Worm (Caenorhabditis elegans) whole organism, mixed stage, embryonic: ENCODE data around the gene gly-11.
"Not testable (repeated sequence)": the region's sequence is repeated elsewhere in the genome, so short reads cannot be mapped to it uniquely, and the experiment has no call there.

Experiments used
- M03D4.4 ChIP-seq: sonication (generic microtip); optimal IDR thresholded peaks from 2 replicates; lab custom pipeline; 2017; ENCODE audit warnings: mild to moderate bottlenecking, missing genetic modification characterization, missing compliant biosample characterization
- bed-3 ChIP-seq: fragments of 200-800 bp; sonication (Bioruptor generic); optimal IDR thresholded peaks from 3 replicates; lab custom pipeline; 2018; ENCODE audit warnings: mild to moderate bottlenecking, missing genetic modification characterization, moderate library complexity, missing compliant biosample characterization
- blmp-1 ChIP-seq: fragments of 150-350 bp; optimal IDR thresholded peaks from 2 replicates; lab custom pipeline; 2014; ENCODE audit warnings: missing biosample characterization, missing genetic modification characterization
- ceh-39 ChIP-seq: fragments of 150-350 bp; optimal IDR thresholded peaks from 2 replicates; lab custom pipeline; 2014; ENCODE audit warnings: missing biosample characterization, missing genetic modification characterization
- ceh-43 ChIP-seq: fragments of 200-800 bp; sonication (Bioruptor generic); optimal IDR thresholded peaks from 2 replicates; lab custom pipeline; 2018; ENCODE audit warnings: mild to moderate bottlenecking, missing genetic modification characterization, moderate library complexity, missing compliant biosample characterization
- ceh-83 ChIP-seq: fragments of 200-800 bp; sonication (Bioruptor generic); optimal IDR thresholded peaks from 2 replicates; lab custom pipeline; 2018; ENCODE audit warnings: mild to moderate bottlenecking, missing genetic modification characterization, missing compliant biosample characterization
- ces-1 ChIP-seq: fragments of 150-350 bp; optimal IDR thresholded peaks from 2 replicates; lab custom pipeline; 2014; ENCODE audit warnings: missing biosample characterization, missing genetic modification reagents, missing genetic modification characterization
- cnd-1 ChIP-seq: fragments of 200-800 bp; sonication (Bioruptor generic); optimal IDR thresholded peaks from 2 replicates; lab custom pipeline; 2018; ENCODE audit warnings: mild to moderate bottlenecking, missing genetic modification characterization, missing compliant biosample characterization
- drap-1 ChIP-seq: fragments of 200-800 bp; sonication (Bioruptor generic); optimal IDR thresholded peaks from 3 replicates; lab custom pipeline; 2018; ENCODE audit warnings: mild to moderate bottlenecking, missing genetic modification characterization, missing compliant biosample characterization
- elt-1 ChIP-seq: sonication (generic microtip); optimal IDR thresholded peaks from 2 replicates; lab custom pipeline; 2017; ENCODE audit warnings: missing genetic modification characterization, mild to moderate bottlenecking, missing compliant biosample characterization, antibody characterized with exemption, moderate library complexity, borderline replicate concordance; ENCODE audit not compliant: insufficient read depth
- elt-3 ChIP-seq: fragments of 150-350 bp; optimal IDR thresholded peaks from 2 replicates; lab custom pipeline; 2014; ENCODE audit warnings: missing biosample characterization, missing genetic modification characterization
- flh-1 ChIP-seq: fragments of 200-800 bp; sonication (Bioruptor generic); optimal IDR thresholded peaks from 2 replicates; lab custom pipeline; 2018; ENCODE audit warnings: mild to moderate bottlenecking, missing genetic modification characterization, moderate library complexity, missing compliant biosample characterization
- ham-2 ChIP-seq: fragments of 200-800 bp; sonication (Bioruptor generic); optimal IDR thresholded peaks from 2 replicates; lab custom pipeline; 2018; ENCODE audit warnings: mild to moderate bottlenecking, missing genetic modification characterization, missing compliant biosample characterization
- hlh-1 ChIP-seq: fragments of 150-350 bp; optimal IDR thresholded peaks from 2 replicates; lab custom pipeline; 2014; ENCODE audit warnings: missing biosample characterization, missing genetic modification reagents, missing genetic modification characterization
- lin-13 ChIP-seq: fragments of 150-350 bp; optimal IDR thresholded peaks from 2 replicates; lab custom pipeline; 2014; ENCODE audit warnings: missing biosample characterization, missing genetic modification characterization
- lin-32 ChIP-seq: fragments of 200-800 bp; sonication (Bioruptor generic); optimal IDR thresholded peaks from 2 replicates; lab custom pipeline; 2018; ENCODE audit warnings: mild to moderate bottlenecking, missing genetic modification characterization, missing compliant biosample characterization
- lsy-2 ChIP-seq: fragments of 150-350 bp; optimal IDR thresholded peaks from 2 replicates; lab custom pipeline; 2014; ENCODE audit warnings: missing biosample characterization, missing genetic modification characterization
- mab-5 ChIP-seq: fragments of 150-350 bp; optimal IDR thresholded peaks from 2 replicates; lab custom pipeline; 2014; ENCODE audit warnings: missing biosample characterization, missing genetic modification characterization
- mep-1 ChIP-seq: fragments of 150-350 bp; optimal IDR thresholded peaks from 2 replicates; lab custom pipeline; 2017; ENCODE audit warnings: missing biosample characterization, missing genetic modification reagents, missing genetic modification characterization, inconsistent platforms
- mls-2 ChIP-seq: sonication (generic microtip); optimal IDR thresholded peaks from 2 replicates; lab custom pipeline; 2016; ENCODE audit warnings: mild to moderate bottlenecking, missing genetic modification characterization, moderate library complexity, missing compliant biosample characterization
- nhr-12 ChIP-seq: fragments of 150-350 bp; optimal IDR thresholded peaks from 2 replicates; lab custom pipeline; 2014; ENCODE audit warnings: missing biosample characterization, missing genetic modification characterization
- nhr-2 ChIP-seq: fragments of 150-350 bp; optimal IDR thresholded peaks from 2 replicates; lab custom pipeline; 2014; ENCODE audit warnings: missing biosample characterization, missing genetic modification characterization
- nhr-237 ChIP-seq: fragments of 150-350 bp; optimal IDR thresholded peaks from 2 replicates; lab custom pipeline; 2014; ENCODE audit warnings: missing biosample characterization, missing genetic modification characterization
- nhr-28 ChIP-seq: fragments of 150-350 bp; optimal IDR thresholded peaks from 2 replicates; lab custom pipeline; 2014; ENCODE audit warnings: missing biosample characterization, missing genetic modification characterization
- nhr-76 ChIP-seq: sonication (generic microtip); optimal IDR thresholded peaks from 2 replicates; lab custom pipeline; 2017; ENCODE audit warnings: missing biosample characterization, missing genetic modification characterization
- pha-4 ChIP-seq: fragments of 150-350 bp; optimal IDR thresholded peaks from 2 replicates; lab custom pipeline; 2018; ENCODE audit warnings: missing biosample characterization, missing genetic modification reagents, missing genetic modification characterization
- sem-2 ChIP-seq: fragments of 200-800 bp; sonication (Bioruptor generic); optimal IDR thresholded peaks from 2 replicates; lab custom pipeline; 2018; ENCODE audit warnings: mild to moderate bottlenecking, missing genetic modification characterization, missing compliant biosample characterization
- snpc-4 ChIP-seq: fragments of 150-350 bp; optimal IDR thresholded peaks from 2 replicates; lab custom pipeline; 2014; ENCODE audit warnings: missing biosample characterization, missing genetic modification characterization
- sptf-1 ChIP-seq: sonication (generic microtip); optimal IDR thresholded peaks from 2 replicates; lab custom pipeline; 2017; ENCODE audit warnings: mild to moderate bottlenecking, missing genetic modification characterization, moderate library complexity, missing compliant biosample characterization
- tbx-8 ChIP-seq: fragments of 200-800 bp; sonication (Bioruptor generic); optimal IDR thresholded peaks from 2 replicates; lab custom pipeline; 2018; ENCODE audit warnings: mild to moderate bottlenecking, missing genetic modification characterization, moderate library complexity, missing compliant biosample characterization
- unc-120 ChIP-seq: sonication (generic microtip); optimal IDR thresholded peaks from 2 replicates; lab custom pipeline; 2017; ENCODE audit warnings: missing genetic modification characterization, missing compliant biosample characterization; ENCODE audit not compliant: poor library complexity, severe bottlenecking
- unc-39 ChIP-seq: fragments of 150-350 bp; optimal IDR thresholded peaks from 2 replicates; lab custom pipeline; 2014; ENCODE audit warnings: missing biosample characterization, missing genetic modification characterization
- unc-62 ChIP-seq: fragments of 150-350 bp; optimal IDR thresholded peaks from 2 replicates; lab custom pipeline; 2014; ENCODE audit warnings: missing biosample characterization, missing genetic modification reagents, missing genetic modification characterization
- zip-8 ChIP-seq: fragments of 150-350 bp; optimal IDR thresholded peaks from 2 replicates; lab custom pipeline; 2014; ENCODE audit warnings: missing biosample characterization, missing genetic modification characterization
- ztf-11 ChIP-seq: fragments of 150-350 bp; optimal IDR thresholded peaks from 2 replicates; lab custom pipeline; 2014; ENCODE audit warnings: missing biosample characterization, missing genetic modification characterization

The gly-11 gene

ce11 chrIII:12177145-12177544, at the start of gene gly-11:
TSS of gene gly-11 (minus strand) at chrIII:12177245.
- not testable (repeated sequence) for TF ChIP-seq ceh-43 (GFP tag; lab: Kevin White, UChicago); mep-1; unc-62 (GFP tag; lab: Kevin White, UChicago)

DNA sequence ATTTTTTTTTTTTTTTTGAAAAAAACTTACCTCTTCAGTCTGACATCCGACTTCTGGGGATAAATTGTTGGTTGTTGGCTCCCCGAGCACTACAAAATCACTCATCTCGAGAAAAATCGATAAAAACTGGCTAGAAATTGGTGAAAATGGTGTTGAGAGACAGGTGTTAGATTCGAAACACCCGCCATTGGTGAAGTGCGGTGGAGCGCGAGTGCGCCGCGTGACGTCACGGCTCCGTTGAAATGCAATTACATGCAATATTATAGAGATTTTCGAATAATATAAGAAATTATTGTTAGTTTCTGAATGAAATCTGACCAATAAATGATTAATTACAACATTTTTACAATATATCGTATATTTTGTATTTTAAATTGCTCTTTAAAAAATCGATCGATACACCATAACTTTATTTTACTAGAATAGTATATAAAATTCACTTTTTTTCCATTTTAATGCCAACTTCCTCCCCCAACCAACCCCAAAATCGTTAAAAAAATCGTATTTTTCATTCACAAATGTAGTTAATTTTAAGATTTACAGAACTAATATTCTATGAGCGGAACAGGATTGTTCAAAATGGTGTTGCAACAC, 49.1 kb upstream of the gly-11 start, which contains the start of the genes Y75B8A.18 and Y75B8A.19:
Y75B8A.18 (minus strand) TSS at position 142 of the 594 bp plus-strand sequence.
Y75B8A.19 (plus strand) TSS at position 544 of the 594 bp plus-strand sequence.
- TF ChIP-seq mab-5 (tag; lab: Kevin White, UChicago), result no peak
- TF ChIP-seq blmp-1, result no peak
- peak; percentile 54 for TF ChIP-seq hlh-1 (tag; lab: Kevin White, UChicago)
- TF ChIP-seq pha-4 (tag; lab: Kevin White, UChicago), result peak; percentile 53
- TF ChIP-seq lin-13 (tag; lab: Kevin White, UChicago), result peak; percentile 28
- TF ChIP-seq ceh-43 (GFP tag; lab: Kevin White, UChicago), result no peak
- TF ChIP-seq cnd-1 (tag; lab: Kevin White, UChicago), result peak; percentile 24
- no peak for TF ChIP-seq unc-120
- no peak for TF ChIP-seq elt-3 (tag; lab: Kevin White, UChicago)
- TF ChIP-seq nhr-28, result no peak
- TF ChIP-seq nhr-12 (tag; lab: Kevin White, UChicago), result no peak
- no peak for TF ChIP-seq drap-1
- no peak for TF ChIP-seq sem-2
- no peak for TF ChIP-seq ztf-11 (tag; lab: Kevin White, UChicago)
- TF ChIP-seq mep-1, result peak; percentile 75
- no peak for TF ChIP-seq unc-39 (tag; lab: Kevin White, UChicago)
- TF ChIP-seq ceh-39 (tag; lab: Kevin White, UChicago), result peak; percentile 50
- no peak for TF ChIP-seq sptf-1 (tag; lab: Kevin White, UChicago)
- TF ChIP-seq elt-1 (tag; lab: Kevin White, UChicago), result no peak
- no peak for TF ChIP-seq nhr-76 (tag; lab: Kevin White, UChicago)
- no peak for TF ChIP-seq zip-8 (tag; lab: Kevin White, UChicago)
- no peak for TF ChIP-seq tbx-8 (GFP tag; lab: Kevin White, UChicago)
- no peak for TF ChIP-seq flh-1 (GFP tag; lab: Kevin White, UChicago)
- TF ChIP-seq bed-3 (GFP tag; lab: Kevin White, UChicago), result no peak
- peak; percentile 6 for TF ChIP-seq nhr-237 (tag; lab: Kevin White, UChicago)
- TF ChIP-seq unc-62 (GFP tag; lab: Kevin White, UChicago), result no peak
- no peak for TF ChIP-seq ceh-83 (GFP tag; lab: Kevin White, UChicago)
- peak; percentile 40 for TF ChIP-seq lsy-2 (tag; lab: Kevin White, UChicago)
- no peak for TF ChIP-seq nhr-2
- TF ChIP-seq ces-1 (GFP tag; lab: Kevin White, UChicago), result peak; percentile 94
- TF ChIP-seq M03D4.4 (tag; lab: Kevin White, UChicago), result no peak
- no peak for TF ChIP-seq ham-2 (GFP tag; lab: Kevin White, UChicago)
- TF ChIP-seq snpc-4 (tag; lab: Kevin White, UChicago), result no peak
- no peak for TF ChIP-seq mls-2 (tag; lab: Kevin White, UChicago)
- TF ChIP-seq lin-32, result no peak

- no peak for TF ChIP-seq elt-1 (tag; lab: Kevin White, UChicago)
- no peak for TF ChIP-seq lin-32
- TF ChIP-seq pha-4 (tag; lab: Kevin White, UChicago), result no peak
- TF ChIP-seq ceh-39 (tag; lab: Kevin White, UChicago), result no peak
- no peak for TF ChIP-seq mab-5 (tag; lab: Kevin White, UChicago)
- TF ChIP-seq unc-120, result no peak
- no peak for TF ChIP-seq sptf-1 (tag; lab: Kevin White, UChicago)
- no peak for TF ChIP-seq ztf-11 (tag; lab: Kevin White, UChicago)
- TF ChIP-seq mls-2 (tag; lab: Kevin White, UChicago), result no peak
- no peak for TF ChIP-seq elt-3 (tag; lab: Kevin White, UChicago)
- no peak for TF ChIP-seq bed-3 (GFP tag; lab: Kevin White, UChicago)
- TF ChIP-seq snpc-4 (tag; lab: Kevin White, UChicago), result no peak
- TF ChIP-seq nhr-28, result no peak
- no peak for TF ChIP-seq lsy-2 (tag; lab: Kevin White, UChicago)
- no peak for TF ChIP-seq tbx-8 (GFP tag; lab: Kevin White, UChicago)
- no peak for TF ChIP-seq nhr-76 (tag; lab: Kevin White, UChicago)
- no peak for TF ChIP-seq ceh-43 (GFP tag; lab: Kevin White, UChicago)
- TF ChIP-seq unc-39 (tag; lab: Kevin White, UChicago), result no peak
Observed at ce11 chrIII:12225234-12225633, 48.2 kb upstream of the gly-11 start, which contains the start of gene gmn-1. TSS of gene gmn-1 (minus strand) at chrIII:12225331.
